Worm (Caenorhabditis elegans): ENCODE data around the gene kdin-1.

Gene kdin-1

ce11 chrIV:11038618-11038664, at the start of gene kdin-1:
TSS of gene kdin-1 (plus strand) at chrIV:11038655.
- no peak for TF ChIP-seq unc-62 (GFP tag; optimal IDR thresholded peaks at IDR 0.05)

ce11 chrIV:10990699-10991098, 47.8 kb upstream of the kdin-1 start, which contains the start of gene F13H10.5:
TSS of gene F13H10.5 (plus strand) at chrIV:10990999.
- TF ChIP-seq nhr-23 (tag; optimal IDR thresholded peaks at IDR 0.05) (no peak), mdl-1 (tag; optimal IDR thresholded peaks at IDR 0.05) (no peak), nhr-67 (tag; optimal IDR thresholded peaks at IDR 0.05) (no peak), sea-2 (GFP tag; optimal IDR thresholded peaks at IDR 0.05) (no peak), fkh-2 (tag; optimal IDR thresholded peaks at IDR 0.05) (no peak), ceh-28 (tag; optimal IDR thresholded peaks at IDR 0.05) (no peak), fos-1 (tag; optimal IDR thresholded peaks at IDR 0.05) (no peak), ceh-16 (tag; optimal IDR thresholded peaks at IDR 0.05) (no peak), aly-2 (tag; optimal IDR thresholded peaks at IDR 0.05) (no peak)

- TF ChIP-seq mdl-1 (tag; optimal IDR thresholded peaks at IDR 0.05) = no peak
These were observed 36.8 kb upstream of the kdin-1 start, which contains the start of gene F13H10.9 for ce11 chrIV:11001614-11002013. TSS of gene F13H10.9 (plus strand) at chrIV:11001914.

ce11 chrIV:11004273-11004672, 34.2 kb upstream of the kdin-1 start, which contains the start of gene F13H10.1:
TSS of gene F13H10.1 (plus strand) at chrIV:11004573.
- no peak for TF ChIP-seq elt-3 (tag; optimal IDR thresholded peaks at IDR 0.05)
- TF ChIP-seq fos-1 (tag; optimal IDR thresholded peaks at IDR 0.05) = no peak
- TF ChIP-seq elt-2 (tag; optimal IDR thresholded peaks at IDR 0.05) = no peak
- TF ChIP-seq ceh-82 (tag; optimal IDR thresholded peaks at IDR 0.05) = no peak
- TF ChIP-seq lin-15B (tag; optimal IDR thresholded peaks at IDR 0.05) = no peak
- TF ChIP-seq ceh-28 (tag; optimal IDR thresholded peaks at IDR 0.05) = no peak
- TF ChIP-seq R02D3.7 (tag; optimal IDR thresholded peaks at IDR 0.05) = no peak
- TF ChIP-seq jun-1 (tag; optimal IDR thresholded peaks at IDR 0.05) = no peak
- TF ChIP-seq aly-2 (tag; optimal IDR thresholded peaks at IDR 0.05) = no peak

ce11 chrIV:11006383-11006782, 32.1 kb upstream of the kdin-1 start:
- TF ChIP-seq nhr-11 (tag; optimal IDR thresholded peaks at IDR 0.05) = peak; percentile 40
- no peak for TF ChIP-seq R02D3.7 (tag; optimal IDR thresholded peaks at IDR 0.05)
- TF ChIP-seq ZK546.5 (tag; optimal IDR thresholded peaks at IDR 0.05) = no peak
- TF ChIP-seq mdl-1 (tag; optimal IDR thresholded peaks at IDR 0.05) = no peak
- no peak for TF ChIP-seq nhr-67 (tag; optimal IDR thresholded peaks at IDR 0.05)

- no peak for TF ChIP-seq ceh-16 (tag; optimal IDR thresholded peaks at IDR 0.05)
- no peak for TF ChIP-seq ztf-11 (tag; optimal IDR thresholded peaks at IDR 0.05)
- TF ChIP-seq daf-12 (tag; optimal IDR thresholded peaks at IDR 0.05) = no peak
- no peak for TF ChIP-seq fkh-2 (tag; optimal IDR thresholded peaks at IDR 0.05)
- no peak for TF ChIP-seq elt-3 (tag; optimal IDR thresholded peaks at IDR 0.05)
- TF ChIP-seq nhr-67 (tag; optimal IDR thresholded peaks at IDR 0.05) = no peak
- no peak for TF ChIP-seq nhr-237 (tag; optimal IDR thresholded peaks at IDR 0.05)
- TF ChIP-seq lsy-12 (tag; optimal IDR thresholded peaks at IDR 0.05) = no peak
- TF ChIP-seq fos-1 (tag; optimal IDR thresholded peaks at IDR 0.05) = no peak
- TF ChIP-seq nhr-28 (tag; optimal IDR thresholded peaks at IDR 0.05) = no peak
- TF ChIP-seq lin-39 (tag; optimal IDR thresholded peaks at IDR 0.05) = no peak
- TF ChIP-seq tbx-2 (tag; optimal IDR thresholded peaks at IDR 0.05) = no peak
- TF ChIP-seq mdl-1 (tag; optimal IDR thresholded peaks at IDR 0.05) = no peak
- TF ChIP-seq mml-1 (tag; optimal IDR thresholded peaks at IDR 0.05) = no peak
- no peak for TF ChIP-seq nhr-76 (tag; optimal IDR thresholded peaks at IDR 0.05)
These were observed 31.6 kb upstream of the kdin-1 start for ce11 chrIV:11006868-11007267.

ce11 chrIV:11008255-11008654, 30.2 kb upstream of the kdin-1 start:
- no peak for TF ChIP-seq unc-39 (tag; optimal IDR thresholded peaks at IDR 0.05)
- peak; percentile 10 for TF ChIP-seq jun-1 (tag; optimal IDR thresholded peaks at IDR 0.05)
- TF ChIP-seq nhr-237 (tag; optimal IDR thresholded peaks at IDR 0.05) = no peak
- peak; percentile 54 for TF ChIP-seq nhr-23 (tag; optimal IDR thresholded peaks at IDR 0.05)
- TF ChIP-seq nfya-1 (tag; optimal IDR thresholded peaks at IDR 0.05; ENCODE audit: insufficient read depth) = peak; percentile 1
- peak; percentile 20 for TF ChIP-seq nhr-25 (tag; optimal IDR thresholded peaks at IDR 0.05)
- TF ChIP-seq pha-4 (tag; optimal IDR thresholded peaks at IDR 0.05) = peak; percentile 81
- TF ChIP-seq hmg-11 (tag; optimal IDR thresholded peaks at IDR 0.05) = peak; percentile 48

Measured in whole organism, L3 larva.